Worm (Caenorhabditis elegans) whole organism, early embryonic: Measurements from ENCODE around the gene T07D4.2.

Source experiments
- B0310.2 ChIP-seq: sonication (generic microtip); optimal IDR thresholded peaks from 2 replicates; lab custom pipeline; 2016; ENCODE audit warnings: mild to moderate bottlenecking, missing genetic modification characterization, missing compliant biosample characterization
- aly-1 ChIP-seq: sonication (generic microtip); optimal IDR thresholded peaks from 2 replicates; lab custom pipeline; 2016; ENCODE audit warnings: missing genetic modification characterization, missing compliant biosample characterization
- ama-1 ChIP-seq: fragments of 150-350 bp; optimal IDR thresholded peaks from 2 replicates; lab custom pipeline; 2014
- ceh-36 ChIP-seq: sonication (generic microtip); optimal IDR thresholded peaks from 2 replicates; lab custom pipeline; 2016; ENCODE audit warnings: missing genetic modification characterization, inconsistent platforms, missing compliant biosample characterization
- ets-7 ChIP-seq: sonication (generic microtip); optimal IDR thresholded peaks from 2 replicates; lab custom pipeline; 2016; ENCODE audit warnings: missing genotype, missing genetic modification characterization, missing compliant biosample characterization
- flt-1 ChIP-seq: fragments of 200-800 bp; sonication (Bioruptor generic); IDR thresholded peaks from 2 replicates; pipeline ENCODE4 v1.3.6; 2022; ENCODE audit warnings: missing genetic modification characterization, missing compliant biosample characterization
- hmg-4 ChIP-seq: fragments of 200-800 bp; sonication (Bioruptor generic); optimal IDR thresholded peaks from 2 replicates; lab custom pipeline; 2018; ENCODE audit warnings: mild to moderate bottlenecking, missing genetic modification characterization, missing compliant biosample characterization
- hnd-1 ChIP-seq: sonication (generic microtip); optimal IDR thresholded peaks from 2 replicates; lab custom pipeline; 2016; ENCODE audit warnings: missing genetic modification characterization, missing compliant biosample characterization
- sea-1 ChIP-seq: fragments of 200-800 bp; sonication (Bioruptor generic); conservative IDR thresholded peaks from 2 replicates; pipeline ENCODE4 v1.3.6; 2022; ENCODE audit warnings: missing genetic modification characterization, missing compliant biosample characterization

- TF ChIP-seq flt-1 (GFP tag; lab: Robert Waterston, UW): no peak
- no peak for TF ChIP-seq hnd-1 (tag; lab: Kevin White, UChicago)
- TF ChIP-seq aly-1: no peak
- TF ChIP-seq ceh-36 (tag; lab: Kevin White, UChicago): no peak
- TF ChIP-seq ama-1: no peak
- TF ChIP-seq ets-7 (tag; lab: Kevin White, UChicago): no peak
- TF ChIP-seq B0310.2 (tag; lab: Kevin White, UChicago): no peak
- no peak for TF ChIP-seq hmg-4 (GFP tag; lab: Kevin White, UChicago)
- TF ChIP-seq sea-1: no peak
Observed at ce11 chrII:8895895-8896294, 22.2 kb upstream of the T07D4.2 start.
